Fruit fly (Drosophila melanogaster): Measurements from ENCODE around the gene CG12885.

Gene CG12885

DNA sequence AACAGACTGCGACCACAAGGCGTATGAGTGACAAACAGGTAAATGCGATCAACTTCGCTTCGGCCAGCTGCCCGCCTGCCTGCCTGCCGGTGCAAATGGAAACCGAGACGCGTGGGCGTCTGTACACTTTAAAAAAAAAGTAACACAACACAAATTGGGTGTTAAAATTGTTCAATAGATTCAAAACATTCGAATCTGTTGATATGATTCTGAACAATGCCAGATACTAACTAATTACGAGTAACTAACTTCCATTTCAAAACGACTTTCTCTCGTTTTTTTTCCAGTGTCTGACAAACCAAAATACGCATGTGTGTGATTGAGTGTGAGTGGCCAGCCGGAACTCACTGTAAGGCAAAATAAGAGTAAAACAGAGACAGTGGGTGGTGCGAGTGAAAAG, 49.0 kb downstream of the CG12885 start (continued):
- TF ChIP-seq ab (GFP tag; optimal IDR thresholded peaks at IDR 0.05) = no peak
- TF ChIP-seq tin (GFP tag; optimal IDR thresholded peaks at IDR 0.05) = peak; percentile 90
- TF ChIP-seq Meics (GFP tag; optimal IDR thresholded peaks at IDR 0.05) = peak; percentile 92
- TF ChIP-seq Hr51 (GFP tag; optimal IDR thresholded peaks at IDR 0.05) = peak in 1 of 2 experiments; percentile 62
- peak; percentile 90 for TF ChIP-seq Camta (GFP tag; optimal IDR thresholded peaks at IDR 0.05)
- TF ChIP-seq ranshi (GFP tag; IDR thresholded peaks at IDR 0.05) = peak; percentile 88
- no peak for TF ChIP-seq gcm (GFP tag; optimal IDR thresholded peaks at IDR 0.05)
- peak; percentile 93 for TF ChIP-seq CG7839 (tag; optimal IDR thresholded peaks at IDR 0.05)
- TF ChIP-seq mam (GFP tag; optimal IDR thresholded peaks at IDR 0.05) = peak; percentile 95
- peak; percentile 90 for TF ChIP-seq CG9932 (GFP tag; IDR thresholded peaks at IDR 0.05)
- peak; percentile 96 for TF ChIP-seq sens (GFP tag)
- TF ChIP-seq CG4424 (GFP tag; optimal IDR thresholded peaks at IDR 0.05) = peak; percentile 86
- TF ChIP-seq run (tag; optimal IDR thresholded peaks at IDR 0.05) = peak; percentile 82
- TF ChIP-seq org-1 (GFP tag; optimal IDR thresholded peaks at IDR 0.05) = peak; percentile 79
- TF ChIP-seq eve (GFP tag; optimal IDR thresholded peaks at IDR 0.05) = no peak
- TF ChIP-seq Sry-β (GFP tag; optimal IDR thresholded peaks at IDR 0.05) = no peak
- no peak for TF ChIP-seq yki (optimal IDR thresholded peaks at IDR 0.05)
- no peak for TF ChIP-seq bbx (GFP tag; IDR thresholded peaks at IDR 0.05; ENCODE audit: partially characterized antibody)
- TF ChIP-seq PHDP (tag; optimal IDR thresholded peaks at IDR 0.05) = peak; percentile 78
- TF ChIP-seq Pdp1 (GFP tag; optimal IDR thresholded peaks at IDR 0.05) = peak; percentile 79 to 85
- peak; percentile 91 for TF ChIP-seq NK7.1 (GFP tag; optimal IDR thresholded peaks at IDR 0.05)
- TF ChIP-seq bsh (GFP tag; optimal IDR thresholded peaks at IDR 0.05) = peak; percentile 41 to 57
- TF ChIP-seq CG11398 (GFP tag; optimal IDR thresholded peaks at IDR 0.05) = peak; percentile 55
- no peak for TF ChIP-seq sqz (GFP tag; optimal IDR thresholded peaks at IDR 0.05)
- TF ChIP-seq trh (GFP tag; optimal IDR thresholded peaks at IDR 0.05) = peak; percentile 45
- peak; percentile 68 for TF ChIP-seq shn (GFP tag; optimal IDR thresholded peaks at IDR 0.05)
- TF ChIP-seq ap (GFP tag; IDR thresholded peaks at IDR 0.05) = peak; percentile 81
- no peak for TF ChIP-seq crol (GFP tag; IDR thresholded peaks at IDR 0.05)
- TF ChIP-seq crp (GFP tag; optimal IDR thresholded peaks at IDR 0.05) = peak in 1 of 2 experiments; percentile 5
- no peak for TF ChIP-seq Lpt (GFP tag; optimal IDR thresholded peaks at IDR 0.05)
- peak; percentile 82 for TF ChIP-seq onecut (GFP tag; IDR thresholded peaks at IDR 0.05)
- TF ChIP-seq chm (GFP tag; IDR thresholded peaks at IDR 0.05) = peak; percentile 70; the same call in 1 of the 2 replicates
- TF ChIP-seq fru (optimal IDR thresholded peaks at IDR 0.05) = no peak
- TF ChIP-seq cwo (GFP tag; optimal IDR thresholded peaks at IDR 0.05) = peak; percentile 87
- peak; percentile 65; the same call in 2 of the 3 replicates for TF ChIP-seq jigr1 (GFP tag; IDR thresholded peaks at IDR 0.05)
- TF ChIP-seq cato (GFP tag; optimal IDR thresholded peaks at IDR 0.05; ENCODE audit: borderline replicate concordance) = no peak
- peak; percentile 25 for TF ChIP-seq CrebB (tag; optimal IDR thresholded peaks at IDR 0.05)
- no peak for TF ChIP-seq br (optimal IDR thresholded peaks at IDR 0.05)
- no peak for TF ChIP-seq Poxn (GFP tag; IDR thresholded peaks at IDR 0.05)
- peak; percentile 70 for TF ChIP-seq D19B (GFP tag; optimal IDR thresholded peaks at IDR 0.05)
- peak; percentile 96 for TF ChIP-seq Drgx (GFP tag; IDR thresholded peaks at IDR 0.05)
- TF ChIP-seq CG14710 (tag; optimal IDR thresholded peaks at IDR 0.05) = peak; percentile 56
- peak; percentile 64 for TF ChIP-seq p53 (GFP tag; optimal IDR thresholded peaks at IDR 0.05)
- TF ChIP-seq Dp (GFP tag; optimal IDR thresholded peaks at IDR 0.05) = no peak
- TF ChIP-seq H2.0 (GFP tag; IDR thresholded peaks at IDR 0.05) = peak; percentile 86
- peak; percentile 90 for TF ChIP-seq CG10147 (GFP tag; optimal IDR thresholded peaks at IDR 0.05)
- TF ChIP-seq aop (GFP tag; IDR thresholded peaks at IDR 0.05) = no peak
- peak; percentile 94 for TF ChIP-seq Atf6 (GFP tag; IDR thresholded peaks at IDR 0.05)
- TF ChIP-seq CG30020 (tag; optimal IDR thresholded peaks at IDR 0.05) = no peak
- peak; percentile 85; the same call in 1 of the 2 replicates for TF ChIP-seq CG10366 (GFP tag; IDR thresholded peaks at IDR 0.05)
- no peak for TF ChIP-seq CG16813 (GFP tag; IDR thresholded peaks at IDR 0.05; ENCODE audit: partially characterized antibody)
- peak; percentile 84 for TF ChIP-seq CG16779 (GFP tag; IDR thresholded peaks at IDR 0.05)
